Fruit fly (Drosophila melanogaster) whole organism, embryonic: ENCODE data around the gene Bet5.
A peak's percentile ranks its signal among the peaks of the same experiment; 100 is the strongest.

ENCODE experiments used
- CG10979 ChIP-seq: fragments of 200-800 bp; sonication (Bioruptor generic); optimal IDR thresholded peaks from 2 replicates; lab custom pipeline; 2018; ENCODE audit warnings: missing biosample characterization, mild to moderate bottlenecking, missing genetic modification characterization, moderate library complexity
- CG13424 ChIP-seq: fragments of 200-800 bp; sonication (Bioruptor generic); optimal IDR thresholded peaks from 2 replicates; lab custom pipeline; 2019; ENCODE audit warnings: missing biosample characterization, mild to moderate bottlenecking, missing genetic modification characterization, moderate library complexity
- CG14014 ChIP-seq: fragments of 200-800 bp; sonication (Bioruptor generic); IDR thresholded peaks from 2 replicates; pipeline ENCODE4 v1.3.6; 2022; ENCODE audit warnings: missing biosample characterization, missing genetic modification characterization
- CG1603 ChIP-seq: fragments of 200-800 bp; sonication (Bioruptor generic); optimal IDR thresholded peaks from 2 replicates; lab custom pipeline; 2019; ENCODE audit warnings: missing biosample characterization, mild to moderate bottlenecking, missing genetic modification characterization, moderate library complexity
- CG17802 ChIP-seq: fragments of 200-800 bp; sonication (Bioruptor generic); optimal IDR thresholded peaks from 2 replicates; lab custom pipeline; 2018; ENCODE audit warnings: missing biosample characterization, mild to moderate bottlenecking, missing genetic modification characterization, moderate library complexity
- CG2678 ChIP-seq: fragments of 200-800 bp; sonication (Bioruptor generic); optimal IDR thresholded peaks from 3 replicates; lab custom pipeline; 2019; ENCODE audit warnings: missing biosample characterization, mild to moderate bottlenecking, missing genetic modification characterization, moderate library complexity
- CG2712 ChIP-seq: fragments of 200-800 bp; optimal IDR thresholded peaks from 3 replicates; lab custom pipeline; 2019; ENCODE audit warnings: missing biosample characterization, mild to moderate bottlenecking, missing genetic modification characterization, moderate library complexity
- CG33213 ChIP-seq: fragments of 200-800 bp; sonication (Bioruptor generic); optimal IDR thresholded peaks from 3 replicates; lab custom pipeline; 2016; ENCODE audit warnings: missing biosample characterization, missing genetic modification characterization
- CG6175 ChIP-seq: fragments of 200-800 bp; sonication (Bioruptor generic); IDR thresholded peaks from 3 replicates; pipeline ENCODE4 v1.3.6; 2022; ENCODE audit warnings: missing biosample characterization, missing genetic modification characterization
- CG6254 ChIP-seq: fragments of 200-800 bp; sonication (Bioruptor generic); optimal IDR thresholded peaks from 3 replicates; lab custom pipeline; 2017; ENCODE audit warnings: mild to moderate bottlenecking, missing biosample characterization, missing genetic modification reagents, missing genetic modification characterization
- CG6689 ChIP-seq: fragments of 200-800 bp; sonication (Bioruptor generic); IDR thresholded peaks from 2 replicates; pipeline ENCODE4 v1.3.6; 2022; ENCODE audit warnings: missing biosample characterization, missing genetic modification characterization
- CG7745 ChIP-seq: fragments of 200-800 bp; sonication (Bioruptor generic); optimal IDR thresholded peaks from 2 replicates; lab custom pipeline; 2018; ENCODE audit warnings: missing biosample characterization, mild to moderate bottlenecking, missing genetic modification characterization, moderate library complexity
- CG8089 ChIP-seq: fragments of 200-800 bp; sonication (Bioruptor generic); optimal IDR thresholded peaks from 3 replicates; lab custom pipeline; 2016; ENCODE audit warnings: missing biosample characterization, missing genetic modification characterization
- CG8478 ChIP-seq: fragments of >200 bp; optimal IDR thresholded peaks from 2 replicates; lab custom pipeline; 2018
- CG9215 ChIP-seq: fragments of 200-800 bp; sonication (Bioruptor generic); IDR thresholded peaks from 2 replicates; pipeline ENCODE4 v1.3.6; 2022; ENCODE audit warnings: missing biosample characterization, missing genetic modification characterization
- Chrac-16 ChIP-seq: fragments of 200-800 bp; sonication (Bioruptor generic); optimal IDR thresholded peaks from 3 replicates; lab custom pipeline; 2016; ENCODE audit warnings: missing biosample characterization, missing genetic modification characterization
- Dref ChIP-seq: fragments of 200-800 bp; sonication (Bioruptor generic); IDR thresholded peaks from 2 replicates; pipeline ENCODE4 v1.3.6; 2022; ENCODE audit warnings: missing biosample characterization, missing genetic modification characterization
- Ets65A ChIP-seq: fragments of 200-800 bp; sonication (Bioruptor generic); peaks from one replicate; lab custom pipeline; 2016; ENCODE audit warnings: missing biosample characterization, missing genetic modification characterization
- H2.0 ChIP-seq: fragments of 200-800 bp; sonication (Bioruptor generic); IDR thresholded peaks from 2 replicates; pipeline ENCODE4 v1.3.6; 2022; ENCODE audit warnings: missing biosample characterization, missing genetic modification characterization
- Hr78 ChIP-seq, 2 experiments: fragments of 200-800 bp in 1 of 2; fragments of >200 bp in 1 of 2; sonication (Bioruptor generic) in 1 of 2; optimal IDR thresholded peaks; 2 replicates each; lab custom pipeline; 2017 to 2019; ENCODE audit warnings: missing biosample characterization in 2 of 2, missing genetic modification characterization in 2 of 2, mild to moderate bottlenecking in 1 of 2, moderate library complexity in 1 of 2
- Lpt ChIP-seq: fragments of >200 bp; optimal IDR thresholded peaks from 2 replicates; lab custom pipeline; 2018; ENCODE audit warnings: missing biosample characterization, missing genetic modification characterization
- Mrtf ChIP-seq: fragments of 200-800 bp; sonication (Bioruptor generic); IDR thresholded peaks from 3 replicates; pipeline ENCODE4 v1.3.6; 2022; ENCODE audit warnings: missing biosample characterization, missing genetic modification characterization
- NfI ChIP-seq: fragments of 200-800 bp; sonication (Bioruptor generic); optimal IDR thresholded peaks from 3 replicates; lab custom pipeline; 2018; ENCODE audit warnings: missing biosample characterization, mild to moderate bottlenecking, missing genetic modification characterization, moderate library complexity
- Optix ChIP-seq: fragments of 200-800 bp; sonication (Bioruptor generic); IDR thresholded peaks from 3 replicates; pipeline ENCODE4 v1.3.6; 2022; ENCODE audit warnings: missing biosample characterization, missing genetic modification characterization
- PHDP ChIP-seq: fragments of 200-800 bp; sonication (Bioruptor generic); optimal IDR thresholded peaks from 3 replicates; lab custom pipeline; 2018; ENCODE audit warnings: missing biosample characterization, mild to moderate bottlenecking, missing genetic modification characterization, moderate library complexity
- Pdp1 ChIP-seq, 2 experiments: fragments of 200-800 bp; sonication (Bioruptor generic); optimal IDR thresholded peaks; 3 replicates each; lab custom pipeline; 2016; ENCODE audit warnings: missing biosample characterization in 2 of 2, missing genetic modification characterization in 2 of 2, mild to moderate bottlenecking in 1 of 2, moderate library complexity in 1 of 2
- Rx ChIP-seq: fragments of 200-800 bp; sonication (Bioruptor generic); IDR thresholded peaks from 2 replicates; pipeline ENCODE4 v1.3.6; 2022; ENCODE audit warnings: missing biosample characterization, missing genetic modification characterization
- Sox100B ChIP-seq: fragments of 200-800 bp; sonication (Bioruptor generic); optimal IDR thresholded peaks from 3 replicates; lab custom pipeline; 2018; ENCODE audit warnings: missing biosample characterization, mild to moderate bottlenecking, missing genetic modification characterization
- Xrp1 ChIP-seq: fragments of 200-800 bp; sonication (Bioruptor generic); IDR thresholded peaks from 2 replicates; pipeline ENCODE4 v1.3.6; 2022; ENCODE audit warnings: missing biosample characterization, missing genetic modification characterization
- ara ChIP-seq: fragments of 200-800 bp; sonication (Bioruptor generic); IDR thresholded peaks from 2 replicates; pipeline ENCODE4 v1.3.6; 2022; ENCODE audit warnings: missing biosample characterization, missing genetic modification characterization
- az2 ChIP-seq: fragments of 200-800 bp; sonication (Bioruptor generic); optimal IDR thresholded peaks from 3 replicates; lab custom pipeline; 2016; ENCODE audit warnings: missing biosample characterization, missing genetic modification characterization
- dpn ChIP-seq, 2 experiments: fragments of 200-800 bp; sonication (Bioruptor generic); optimal IDR thresholded peaks; 3 replicates each; lab custom pipeline; 2016; ENCODE audit warnings: missing biosample characterization in 2 of 2, missing genetic modification characterization in 2 of 2
- esg ChIP-seq: fragments of 200-800 bp; sonication (Bioruptor generic); conservative IDR thresholded peaks from 2 replicates; pipeline ENCODE4 v1.3.6; 2022; ENCODE audit warnings: missing biosample characterization, missing genetic modification characterization
- fd102C ChIP-seq: fragments of 200-800 bp; sonication (Bioruptor generic); optimal IDR thresholded peaks from 2 replicates; lab custom pipeline; 2018; ENCODE audit warnings: missing biosample characterization, mild to moderate bottlenecking, missing genetic modification characterization, moderate library complexity
- grau ChIP-seq: fragments of 200-800 bp; optimal IDR thresholded peaks from 3 replicates; lab custom pipeline; 2019; ENCODE audit warnings: missing biosample characterization, mild to moderate bottlenecking, missing genetic modification characterization, moderate library complexity
- ham ChIP-seq: fragments of 200-800 bp; sonication (Bioruptor generic); IDR thresholded peaks from 2 replicates; pipeline ENCODE4 v1.3.6; 2022; ENCODE audit warnings: missing biosample characterization, missing genetic modification characterization
- hkb ChIP-seq, 2 experiments: fragments of 200-800 bp in 1 of 2; fragments of >200 bp in 1 of 2; sonication (Bioruptor generic) in 1 of 2; IDR thresholded peaks in 1 of 2; optimal IDR thresholded peaks in 1 of 2; 2 replicates each; pipeline versions ENCODE4 v1.3.6 to Lab custom; 2017 to 2022; ENCODE audit warnings: missing biosample characterization in 1 of 2, missing genetic modification characterization in 1 of 2
- insv ChIP-seq, 2 experiments: fragments of 200-800 bp; sonication (Bioruptor generic); optimal IDR thresholded peaks; 3 replicates each; lab custom pipeline; 2016 to 2018; ENCODE audit warnings: missing biosample characterization in 2 of 2, missing genetic modification characterization in 2 of 2
- mam ChIP-seq: fragments of 200-800 bp; sonication (Bioruptor generic); optimal IDR thresholded peaks from 3 replicates; lab custom pipeline; 2016; ENCODE audit warnings: missing biosample characterization, missing genetic modification characterization
- oc ChIP-seq: fragments of 200-800 bp; sonication (Bioruptor generic); optimal IDR thresholded peaks from 2 replicates; lab custom pipeline; 2018; ENCODE audit warnings: missing biosample characterization, mild to moderate bottlenecking, missing genetic modification characterization, moderate library complexity
- org-1 ChIP-seq: fragments of 200-800 bp; sonication (Bioruptor generic); optimal IDR thresholded peaks from 2 replicates; lab custom pipeline; 2017; ENCODE audit warnings: missing biosample characterization, missing genetic modification characterization
- prd ChIP-seq, 3 experiments: fragments of >200 bp in 2 of 3; fragments of 200-800 bp in 1 of 3; sonication (Bioruptor generic) in 1 of 3; optimal IDR thresholded peaks in 2 of 3; IDR thresholded peaks in 1 of 3; 2 replicates in 2 of 3; 3 replicates in 1 of 3; pipeline versions ENCODE4 v1.3.6 to Lab custom; 2017 to 2022; ENCODE audit warnings: missing biosample characterization in 1 of 3, missing genetic modification characterization in 1 of 3
- slbo ChIP-seq: fragments of 200-800 bp; sonication (Bioruptor generic); IDR thresholded peaks from 2 replicates; pipeline ENCODE4 v1.3.6; 2022; ENCODE audit warnings: missing biosample characterization, missing genetic modification characterization
- slp2 ChIP-seq: fragments of 200-800 bp; sonication (Bioruptor generic); optimal IDR thresholded peaks from 2 replicates; lab custom pipeline; 2016; ENCODE audit warnings: missing biosample characterization, missing genetic modification characterization
- sob ChIP-seq: fragments of 200-800 bp; sonication (Bioruptor generic); IDR thresholded peaks from 2 replicates; pipeline ENCODE4 v1.3.6; 2022; ENCODE audit warnings: missing biosample characterization, missing genetic modification characterization
- stc ChIP-seq: fragments of 200-800 bp; sonication (Bioruptor generic); IDR thresholded peaks from 2 replicates; pipeline ENCODE4 v1.3.6; 2022; ENCODE audit warnings: missing biosample characterization, missing genetic modification characterization
- tgo ChIP-seq: fragments of 200-800 bp; sonication (Bioruptor generic); IDR thresholded peaks from 3 replicates; pipeline ENCODE4 v1.3.6; 2022; ENCODE audit warnings: missing biosample characterization, missing genetic modification characterization
- tx ChIP-seq: fragments of 200-800 bp; sonication (Bioruptor generic); optimal IDR thresholded peaks from 2 replicates; lab custom pipeline; 2016; ENCODE audit warnings: missing biosample characterization, missing genetic modification characterization
- unpg ChIP-seq: fragments of 200-800 bp; sonication (Bioruptor generic); optimal IDR thresholded peaks from 3 replicates; lab custom pipeline; 2018; ENCODE audit warnings: missing biosample characterization, mild to moderate bottlenecking, missing genetic modification characterization, moderate library complexity
- vvl ChIP-seq: fragments of 200-800 bp; sonication (Bioruptor generic); IDR thresholded peaks from 2 replicates; pipeline ENCODE4 v1.3.6; 2022; ENCODE audit warnings: missing biosample characterization, missing genetic modification characterization

The Bet5 gene

dm6 chr3R:30164162-30164561 lies 15.9 kb upstream of the Bet5 start (continued):
- TF ChIP-seq stc (GFP tag; lab: Robert Waterston, UW): peak; percentile 52; the same call in 1 of the 2 replicates
- peak; percentile 42 for TF ChIP-seq CG2712
- TF ChIP-seq Pdp1 (GFP tag; optimal IDR thresholded peaks at IDR 0.05; lab: Kevin White, UChicago): peak in 1 of 2 experiments; percentile 26
- TF ChIP-seq CG6175 (GFP tag; lab: Robert Waterston, UW): no peak
- peak; percentile 5 to 35 for TF ChIP-seq dpn (GFP tag; optimal IDR thresholded peaks at IDR 0.05; lab: Kevin White, UChicago)
- TF ChIP-seq fd102C (GFP tag; lab: Kevin White, UChicago): no peak
- TF ChIP-seq CG8089 (GFP tag; lab: Kevin White, UChicago): peak; percentile 9
- TF ChIP-seq Dref: no peak
- TF ChIP-seq Xrp1: peak; percentile 68; the same call in 1 of the 2 replicates
- TF ChIP-seq slp2 (GFP tag; lab: Kevin White, UChicago): peak; percentile 17
- TF ChIP-seq Chrac-16 (GFP tag; lab: Kevin White, UChicago): no peak
- TF ChIP-seq oc (tag; lab: Kevin White, UChicago): peak; percentile 80
- TF ChIP-seq Mrtf (GFP tag; lab: Robert Waterston, UW): peak; percentile 31; the same call in 1 of the 3 replicates
- peak; percentile 4 for TF ChIP-seq CG13424 (tag; lab: Kevin White, UChicago)
- TF ChIP-seq Rx (GFP tag; lab: Robert Waterston, UW): peak; percentile 36; the same call in 1 of the 2 replicates
- no peak for TF ChIP-seq CG17802 (tag; lab: Kevin White, UChicago)
- TF ChIP-seq Lpt (GFP tag; lab: Kevin White, UChicago): no peak
- TF ChIP-seq tx: no peak
- no peak for TF ChIP-seq hkb (optimal IDR thresholded peaks at IDR 0.05; lab: Kevin White, UChicago)
- TF ChIP-seq hkb (GFP tag; IDR thresholded peaks at IDR 0.05; lab: Robert Waterston, UW): peak; percentile 16; the same call in 1 of the 2 replicates
- TF ChIP-seq CG33213: no peak
- TF ChIP-seq grau (tag; lab: Kevin White, UChicago): peak; percentile 25
- TF ChIP-seq NfI (GFP tag; lab: Kevin White, UChicago): no peak
- 0 out of 3 replicates have a peak, but pooled peaks have one; percentile 26 for TF ChIP-seq tgo (GFP tag; lab: Robert Waterston, UW)
- 0 out of 2 replicates have a peak, but pooled peaks have one; percentile 30 for TF ChIP-seq H2.0
- TF ChIP-seq CG6254 (GFP tag; lab: Kevin White, UChicago): peak; percentile 10
- TF ChIP-seq CG6689 (GFP tag; lab: Robert Waterston, UW): peak; percentile 38; the same call in 1 of the 2 replicates
- TF ChIP-seq CG9215 (GFP tag; lab: Robert Waterston, UW): no peak
- TF ChIP-seq insv (GFP tag; optimal IDR thresholded peaks at IDR 0.05; lab: Kevin White, UChicago): no peak
- peak; percentile 20 for TF ChIP-seq CG2678 (tag; lab: Kevin White, UChicago)
- peak; percentile 48; the same call in 1 of the 2 replicates for TF ChIP-seq ara (GFP tag; lab: Robert Waterston, UW)
- no peak for TF ChIP-seq CG7745 (tag; lab: Kevin White, UChicago)
- TF ChIP-seq esg (GFP tag; lab: Robert Waterston, UW): peak; percentile 45
- no peak for TF ChIP-seq ham
- peak; percentile 38 for TF ChIP-seq unpg (GFP tag; lab: Kevin White, UChicago)
- TF ChIP-seq org-1 (GFP tag; lab: Kevin White, UChicago): peak; percentile 19
- TF ChIP-seq slbo (GFP tag; lab: Robert Waterston, UW): 0 out of 2 replicates have a peak, but pooled peaks have one; percentile 9
- peak; percentile 20 for TF ChIP-seq Sox100B (GFP tag; lab: Kevin White, UChicago)
- TF ChIP-seq az2 (GFP tag; lab: Kevin White, UChicago): peak; percentile 35
- peak; percentile 5 for TF ChIP-seq mam (GFP tag; lab: Kevin White, UChicago)
- TF ChIP-seq prd (optimal IDR thresholded peaks at IDR 0.05; lab: Kevin White, UChicago): no peak
- TF ChIP-seq prd (GFP tag; IDR thresholded peaks at IDR 0.05; lab: Robert Waterston, UW): peak; percentile 72; the same call in 2 of the 3 replicates
- peak; percentile 42 for TF ChIP-seq CG10979 (tag; lab: Kevin White, UChicago)
- no peak for TF ChIP-seq CG8478
- TF ChIP-seq PHDP (tag; lab: Kevin White, UChicago): peak; percentile 9
- peak in 1 of 2 experiments; percentile 11 for TF ChIP-seq Hr78 (GFP tag; optimal IDR thresholded peaks at IDR 0.05; lab: Kevin White, UChicago)
- TF ChIP-seq CG1603: peak; percentile 51
- peak; percentile 15; the same call in 1 of the 3 replicates for TF ChIP-seq Optix
- TF ChIP-seq CG14014 (GFP tag; lab: Robert Waterston, UW): peak; percentile 58
- peak; percentile 5 for TF ChIP-seq Ets65A (GFP tag; lab: Kevin White, UChicago)
- peak; percentile 84 for TF ChIP-seq vvl (GFP tag; lab: Robert Waterston, UW)
- peak; percentile 48; the same call in 1 of the 2 replicates for TF ChIP-seq sob (GFP tag; lab: Robert Waterston, UW)
